Worm (Caenorhabditis elegans): ENCODE measurements around the gene clic-1.

Gene clic-1

DNA sequence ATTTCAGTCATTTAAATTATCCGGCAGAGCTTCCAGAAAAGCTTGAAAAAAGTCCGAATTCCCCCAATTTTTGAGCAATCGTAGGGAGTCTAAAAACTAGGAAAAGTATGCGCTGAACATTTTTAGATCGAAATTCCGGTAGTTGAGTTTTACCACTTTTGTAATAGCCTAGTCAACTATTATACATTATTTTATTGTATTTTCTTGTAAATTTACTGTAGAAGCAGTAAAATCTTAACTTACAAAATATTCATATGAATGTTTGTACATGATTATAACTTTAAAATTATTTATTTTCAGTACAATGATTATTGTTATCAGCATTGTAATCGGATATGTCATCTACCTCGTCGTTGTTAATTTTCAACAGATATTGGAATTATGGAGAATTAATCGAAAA is 46.8 kb upstream of the clic-1 start, which contains the start of gene cyp-32A1:
Gene cyp-32A1 (plus strand): TSS at position 301 of the 400 bp plus-strand sequence.
- TF ChIP-seq lin-13 (GFP tag; optimal IDR thresholded peaks at IDR 0.05), result no peak
- TF ChIP-seq sma-3 (GFP tag; optimal IDR thresholded peaks at IDR 0.05), result no peak
- TF ChIP-seq lin-11 (tag; optimal IDR thresholded peaks at IDR 0.05), result no peak
- TF ChIP-seq elt-3 (tag; optimal IDR thresholded peaks at IDR 0.05), result no peak
- no peak for TF ChIP-seq mab-5 (tag; optimal IDR thresholded peaks at IDR 0.05)
- no peak for TF ChIP-seq dmd-4 (tag; optimal IDR thresholded peaks at IDR 0.05)
- TF ChIP-seq unc-62 (GFP tag; optimal IDR thresholded peaks at IDR 0.05), result no peak
- no peak for TF ChIP-seq alr-1 (tag; optimal IDR thresholded peaks at IDR 0.05)
- no peak for TF ChIP-seq crh-2 (tag; optimal IDR thresholded peaks at IDR 0.05)
- TF ChIP-seq nhr-23 (tag; optimal IDR thresholded peaks at IDR 0.05), result no peak
- no peak for TF ChIP-seq aly-2 (tag; optimal IDR thresholded peaks at IDR 0.05)
- TF ChIP-seq fos-1 (tag; optimal IDR thresholded peaks at IDR 0.05), result no peak

DNA sequence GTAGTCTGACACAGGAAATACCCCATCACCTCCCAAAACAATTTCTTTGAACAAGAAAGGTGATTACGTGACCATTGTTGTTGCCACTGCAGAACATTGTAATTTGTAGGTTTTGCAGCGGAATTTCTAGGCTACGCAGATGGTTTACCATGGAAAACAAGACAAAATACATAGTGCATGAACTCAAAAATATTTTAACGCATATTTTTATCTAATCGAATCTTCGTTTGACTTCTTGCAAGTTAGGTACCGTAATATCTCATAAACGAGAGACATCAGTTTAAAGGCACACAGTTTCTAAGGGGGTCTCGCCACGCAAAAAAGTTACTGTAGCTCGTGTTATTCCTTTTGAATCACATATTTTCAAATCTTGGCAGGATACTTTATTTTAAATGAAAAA is 44.3 kb upstream of the clic-1 start:
- TF ChIP-seq ceh-16 (tag; optimal IDR thresholded peaks at IDR 0.05), result no peak
- no peak for TF ChIP-seq crh-2 (tag; optimal IDR thresholded peaks at IDR 0.05)
- no peak for TF ChIP-seq elt-1 (tag; optimal IDR thresholded peaks at IDR 0.05)
- TF ChIP-seq nhr-21 (tag; optimal IDR thresholded peaks at IDR 0.05), result no peak
- TF ChIP-seq F13H6.1 (tag; optimal IDR thresholded peaks at IDR 0.05), result no peak
- TF ChIP-seq blmp-1 (tag; optimal IDR thresholded peaks at IDR 0.05; ENCODE audit: insufficient read depth), result no peak
- TF ChIP-seq C34F6.9 (tag; optimal IDR thresholded peaks at IDR 0.05), result no peak
- no peak for TF ChIP-seq peb-1 (tag; optimal IDR thresholded peaks at IDR 0.05)
- TF ChIP-seq nhr-10 (tag; optimal IDR thresholded peaks at IDR 0.05), result no peak
- TF ChIP-seq nhr-23 (tag; optimal IDR thresholded peaks at IDR 0.05), result no peak
- no peak for TF ChIP-seq nhr-77 (tag; optimal IDR thresholded peaks at IDR 0.05)
- no peak for TF ChIP-seq lin-11 (tag; optimal IDR thresholded peaks at IDR 0.05)
- TF ChIP-seq gmeb-1 (tag; optimal IDR thresholded peaks at IDR 0.05), result no peak
- no peak for TF ChIP-seq Y55F3AM.14 (GFP tag; optimal IDR thresholded peaks at IDR 0.05)
- no peak for TF ChIP-seq lin-39 (tag; optimal IDR thresholded peaks at IDR 0.05)
- no peak for TF ChIP-seq mbf-1 (tag; optimal IDR thresholded peaks at IDR 0.05)
- no peak for TF ChIP-seq snpc-4 (tag; optimal IDR thresholded peaks at IDR 0.05)
- no peak for TF ChIP-seq dmd-4 (tag; optimal IDR thresholded peaks at IDR 0.05)

DNA sequence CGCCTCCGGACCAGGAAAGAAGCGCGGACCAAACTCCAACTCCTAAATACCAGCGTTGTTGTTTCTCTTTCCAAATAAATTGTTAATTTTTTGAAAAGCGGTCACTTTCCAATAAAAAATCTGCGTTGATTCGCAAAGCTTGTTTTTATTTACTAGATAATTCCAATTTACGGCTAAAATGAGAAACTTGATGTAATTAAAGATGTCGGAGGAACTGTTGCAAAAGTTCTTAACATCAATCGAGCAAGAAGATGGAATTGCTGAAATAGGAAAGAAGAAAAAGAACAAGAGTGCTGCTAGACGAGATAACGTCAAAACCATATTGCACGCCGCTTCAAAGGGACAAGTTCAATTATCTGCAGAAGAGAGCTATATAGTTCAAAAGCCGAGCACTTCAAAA is 42.4 kb upstream of the clic-1 start, which contains the start of gene C26F1.3:
Gene C26F1.3 (plus strand): TSS at position 203 of the 400 bp plus-strand sequence.
- TF ChIP-seq snpc-4 (tag; optimal IDR thresholded peaks at IDR 0.05), result no peak
- TF ChIP-seq nhr-11 (tag; optimal IDR thresholded peaks at IDR 0.05), result no peak
- no peak for TF ChIP-seq sem-4 (tag; optimal IDR thresholded peaks at IDR 0.05)
- no peak for TF ChIP-seq nhr-6 (tag; optimal IDR thresholded peaks at IDR 0.05)
- no peak for TF ChIP-seq sma-3 (GFP tag; optimal IDR thresholded peaks at IDR 0.05)
- TF ChIP-seq nhr-23 (tag; optimal IDR thresholded peaks at IDR 0.05), result no peak
- TF ChIP-seq mdl-1 (tag; optimal IDR thresholded peaks at IDR 0.05), result no peak
- no peak for TF ChIP-seq skn-1 (tag; optimal IDR thresholded peaks at IDR 0.05)
- no peak for TF ChIP-seq R02D3.7 (tag; optimal IDR thresholded peaks at IDR 0.05)
- no peak for TF ChIP-seq lsy-2 (tag; optimal IDR thresholded peaks at IDR 0.05)
- TF ChIP-seq nhr-12 (tag; optimal IDR thresholded peaks at IDR 0.05), result no peak
- TF ChIP-seq ceh-82 (tag; optimal IDR thresholded peaks at IDR 0.05), result no peak
- TF ChIP-seq elt-1 (tag; optimal IDR thresholded peaks at IDR 0.05), result no peak
- TF ChIP-seq peb-1 (tag; optimal IDR thresholded peaks at IDR 0.05), result no peak
- no peak for TF ChIP-seq F13H6.1 (tag; optimal IDR thresholded peaks at IDR 0.05)
- TF ChIP-seq lin-39 (tag; optimal IDR thresholded peaks at IDR 0.05), result no peak

DNA sequence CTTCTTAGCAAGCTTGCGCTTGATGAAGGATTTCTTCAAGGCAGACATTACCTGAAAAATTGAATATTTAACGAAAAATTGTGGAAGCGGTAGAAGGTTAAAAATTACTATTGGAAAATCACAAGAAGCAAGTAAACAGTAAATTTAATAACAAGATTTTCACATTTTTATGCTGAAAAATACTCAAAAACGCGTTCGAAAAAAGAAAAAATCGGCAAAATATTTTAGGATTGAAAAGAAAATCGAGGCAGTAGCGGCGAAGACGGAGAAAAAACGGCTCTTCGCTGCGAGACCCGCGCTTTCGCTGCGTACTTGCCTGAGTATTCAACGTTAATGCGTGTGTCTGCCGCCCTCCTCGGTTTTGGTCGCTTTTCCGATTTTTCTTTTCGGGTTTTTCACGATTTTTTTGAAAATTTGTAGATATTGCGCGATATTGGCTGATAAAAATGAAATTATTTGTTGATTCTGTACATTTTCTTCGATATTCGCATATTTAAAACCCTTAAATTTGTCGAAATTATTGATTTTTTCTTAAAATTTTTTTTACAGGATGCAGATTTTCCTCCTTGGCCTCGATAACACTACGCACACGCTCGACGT is 41.4 kb upstream of the clic-1 start, which contains the start of the genes rpl-39 and rps-30:
Gene rpl-39 (minus strand): TSS at position 51 of the 600 bp plus-strand sequence.
Gene rps-30 (plus strand): TSS at position 550 of the 600 bp plus-strand sequence.
- TF ChIP-seq skn-1 (tag; optimal IDR thresholded peaks at IDR 0.05) (no peak), aly-2 (tag; optimal IDR thresholded peaks at IDR 0.05) (no peak), snpc-4 (tag; optimal IDR thresholded peaks at IDR 0.05) (peak; percentile 42), ztf-4 (tag; optimal IDR thresholded peaks at IDR 0.05) (no peak), nhr-21 (tag; optimal IDR thresholded peaks at IDR 0.05) (peak; percentile 73), lsy-2 (tag; optimal IDR thresholded peaks at IDR 0.05) (peak; percentile 68 to 92), ceh-16 (tag; optimal IDR thresholded peaks at IDR 0.05) (peak; percentile 86), unc-55 (GFP tag; optimal IDR thresholded peaks at IDR 0.05) (peak; percentile 98), sma-3 (GFP tag; optimal IDR thresholded peaks at IDR 0.05) (peak; percentile 69), peb-1 (tag; optimal IDR thresholded peaks at IDR 0.05) (no peak), elt-1 (tag; optimal IDR thresholded peaks at IDR 0.05) (no peak), lin-11 (tag; optimal IDR thresholded peaks at IDR 0.05) (peak; percentile 81), alr-1 (tag; optimal IDR thresholded peaks at IDR 0.05) (no peak), ZK546.5 (tag; optimal IDR thresholded peaks at IDR 0.05) (peak; percentile 48), sem-4 (tag; optimal IDR thresholded peaks at IDR 0.05) (no peak), dmd-4 (tag; optimal IDR thresholded peaks at IDR 0.05) (no peak), nhr-23 (tag; optimal IDR thresholded peaks at IDR 0.05) (no peak), mdl-1 (tag; optimal IDR thresholded peaks at IDR 0.05) (no peak), unc-62 (GFP tag; optimal IDR thresholded peaks at IDR 0.05) (no peak), gmeb-1 (tag; optimal IDR thresholded peaks at IDR 0.05) (peak; percentile 84), C34F6.9 (tag; optimal IDR thresholded peaks at IDR 0.05) (peak; percentile 87), elt-3 (tag; optimal IDR thresholded peaks at IDR 0.05) (no peak), nhr-129 (tag; optimal IDR thresholded peaks at IDR 0.05) (peak; percentile 88), fos-1 (tag; optimal IDR thresholded peaks at IDR 0.05) (peak; percentile 73), lin-13 (GFP tag; optimal IDR thresholded peaks at IDR 0.05) (peak; percentile 78), nhr-10 (tag; optimal IDR thresholded peaks at IDR 0.05) (no peak), unc-39 (tag; optimal IDR thresholded peaks at IDR 0.05) (no peak), nhr-6 (tag; optimal IDR thresholded peaks at IDR 0.05) (no peak), R02D3.7 (tag; optimal IDR thresholded peaks at IDR 0.05) (peak; percentile 59), blmp-1 (tag; optimal IDR thresholded peaks at IDR 0.05; ENCODE audit: insufficient read depth) (peak; percentile 66), ceh-82 (tag; optimal IDR thresholded peaks at IDR 0.05) (peak; percentile 56), mab-5 (tag; optimal IDR thresholded peaks at IDR 0.05) (peak; percentile 69), nhr-25 (tag; optimal IDR thresholded peaks at IDR 0.05) (peak; percentile 78)
